Worm (Caenorhabditis elegans) whole organism, L4/young adult: ENCODE results near the gene ugt-14.

Experiments
- W03F9.2 ChIP-seq: fragments of 150-350 bp; optimal IDR thresholded peaks from 2 replicates; lab custom pipeline; 2014; ENCODE audit warnings: missing biosample characterization, missing genetic modification characterization
- dao-5 ChIP-seq: sonication (generic microtip); optimal IDR thresholded peaks from 2 replicates; lab custom pipeline; 2016; ENCODE audit warnings: missing genotype, missing genetic modification characterization, moderate library complexity, missing compliant biosample characterization
- him-1 ChIP-seq: sonication (generic microtip); optimal IDR thresholded peaks from 2 replicates; lab custom pipeline; 2016; ENCODE audit warnings: missing genotype, missing genetic modification reagents, missing genetic modification characterization, missing compliant biosample characterization

The ugt-14 gene

ce11 chrV:4918091-4918624 is 12.1 kb downstream of the ugt-14 start, which contains the start of gene C02E7.7:
Gene C02E7.7 (minus strand): TSS chrV:4918574.
- no peak for TF ChIP-seq dao-5 (tag; lab: Kevin White, UChicago)
- TF ChIP-seq W03F9.2: no peak
- no peak for TF ChIP-seq him-1 (tag; lab: Kevin White, UChicago)

ce11 chrV:4918664-4919257 is 12.7 kb downstream of the ugt-14 start, which contains the start of gene C02E7.6:
Gene C02E7.6 (plus strand): TSS chrV:4919207.
- no peak for TF ChIP-seq dao-5 (tag; lab: Kevin White, UChicago)

- TF ChIP-seq W03F9.2 (no peak), dao-5 (tag; lab: Kevin White, UChicago) (no peak), him-1 (tag; lab: Kevin White, UChicago) (no peak)
Measured at ce11 chrV:4920690-4921152, 14.7 kb downstream of the ugt-14 start, which contains the start of the genes C02E7.8 and srh-23. Gene C02E7.8 (minus strand): TSS chrV:4920790. Gene srh-23 (plus strand): TSS chrV:4921102.

- TF ChIP-seq dao-5 (tag; lab: Kevin White, UChicago) (no peak), him-1 (tag; lab: Kevin White, UChicago) (no peak), W03F9.2 (no peak)
Measured at ce11 chrV:4922024-4922423, 16.0 kb downstream of the ugt-14 start, which contains the start of gene srh-22. Gene srh-22 (plus strand): TSS chrV:4922324.

ce11 chrV:4924618-4925017 is 18.6 kb downstream of the ugt-14 start, which contains the start of gene srh-20:
Gene srh-20 (plus strand): TSS chrV:4924918.
- TF ChIP-seq him-1 (tag; lab: Kevin White, UChicago): no peak
- no peak for TF ChIP-seq W03F9.2
- TF ChIP-seq dao-5 (tag; lab: Kevin White, UChicago): no peak

ce11 chrV:4926371-4926770 is 20.3 kb downstream of the ugt-14 start, which contains the start of gene srh-21:
Gene srh-21 (plus strand): TSS chrV:4926671.
- TF ChIP-seq W03F9.2 (no peak), dao-5 (tag; lab: Kevin White, UChicago) (no peak), him-1 (tag; lab: Kevin White, UChicago) (no peak)

- TF ChIP-seq W03F9.2 (no peak), him-1 (tag; lab: Kevin White, UChicago) (no peak), dao-5 (tag; lab: Kevin White, UChicago) (no peak)
Measured at ce11 chrV:4929842-4930241, 23.8 kb downstream of the ugt-14 start, which contains the start of gene str-205. Gene str-205 (minus strand): TSS chrV:4929942.

ce11 chrV:4932814-4933213 is 26.8 kb downstream of the ugt-14 start, which contains the start of gene C02E7.10:
Gene C02E7.10 (minus strand): TSS chrV:4933045.
- TF ChIP-seq W03F9.2: no peak
- TF ChIP-seq dao-5 (tag; lab: Kevin White, UChicago): no peak
- TF ChIP-seq him-1 (tag; lab: Kevin White, UChicago): no peak

ce11 chrV:4933268-4933667 is 27.2 kb downstream of the ugt-14 start:
- TF ChIP-seq him-1 (tag; lab: Kevin White, UChicago) (no peak), W03F9.2 (no peak), dao-5 (tag; lab: Kevin White, UChicago) (no peak)

- no peak for TF ChIP-seq dao-5 (tag; lab: Kevin White, UChicago)
- no peak for TF ChIP-seq W03F9.2
- no peak for TF ChIP-seq him-1 (tag; lab: Kevin White, UChicago)
Measured at ce11 chrV:4934406-4934805, 28.4 kb downstream of the ugt-14 start, which contains the start of gene catp-2. Gene catp-2 (plus strand): TSS chrV:4934706.

- TF ChIP-seq him-1 (tag; lab: Kevin White, UChicago): no peak
- TF ChIP-seq W03F9.2: no peak
- TF ChIP-seq dao-5 (tag; lab: Kevin White, UChicago): no peak
Measured at ce11 chrV:4935096-4935495, 29.0 kb downstream of the ugt-14 start.

ce11 chrV:4937337-4937736 is 31.3 kb downstream of the ugt-14 start:
- TF ChIP-seq W03F9.2: no peak
- no peak for TF ChIP-seq him-1 (tag; lab: Kevin White, UChicago)
- no peak for TF ChIP-seq dao-5 (tag; lab: Kevin White, UChicago)

- no peak for TF ChIP-seq dao-5 (tag; lab: Kevin White, UChicago)
- TF ChIP-seq W03F9.2: no peak
- TF ChIP-seq him-1 (tag; lab: Kevin White, UChicago): no peak
Measured at ce11 chrV:4944219-4944618, 38.2 kb downstream of the ugt-14 start, which contains the start of gene str-211. Gene str-211 (minus strand): TSS chrV:4944319.

ce11 chrV:4948635-4949034 is 42.6 kb downstream of the ugt-14 start, which contains the start of gene str-209:
Gene str-209 (plus strand): TSS chrV:4948935.
- TF ChIP-seq dao-5 (tag; lab: Kevin White, UChicago): no peak
- TF ChIP-seq W03F9.2: no peak
- no peak for TF ChIP-seq him-1 (tag; lab: Kevin White, UChicago)
